Fruit fly (Drosophila melanogaster): ENCODE results near the gene TotA.

DNA sequence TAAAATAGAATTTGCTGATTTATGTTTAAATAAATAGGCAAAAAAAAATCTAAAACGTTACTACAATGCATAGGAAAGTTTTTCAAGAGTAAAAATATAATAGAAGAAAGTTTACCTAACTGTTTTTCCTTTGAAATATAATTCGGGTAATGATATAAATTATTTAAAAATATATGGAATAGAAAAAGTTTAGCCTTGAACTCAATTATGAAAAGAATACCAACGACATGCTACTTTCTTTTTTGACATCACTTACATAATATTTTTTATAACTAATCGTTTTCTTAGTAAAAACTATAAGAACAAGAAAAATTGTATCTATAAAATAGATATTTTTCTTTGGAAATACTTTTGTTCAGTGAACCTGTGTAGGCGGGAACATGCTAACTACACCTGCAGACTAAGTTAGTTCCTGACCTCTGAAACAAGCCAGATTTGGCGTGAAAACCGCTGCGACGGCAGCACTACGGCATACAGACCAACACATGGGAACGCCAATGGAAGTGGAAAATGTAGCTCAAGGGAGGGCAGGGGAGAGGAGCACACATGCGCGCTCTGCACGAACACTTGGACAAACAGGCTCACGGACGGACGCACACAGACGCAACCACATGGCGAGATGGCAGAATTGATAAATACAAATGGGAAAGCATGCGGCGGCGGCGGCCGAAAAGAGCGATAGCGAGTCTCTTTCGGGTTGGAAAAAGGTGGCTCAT is 41.3 kb upstream of the TotA start:
- TF ChIP-seq CG12768 (GFP tag; optimal IDR thresholded peaks at IDR 0.05), result peak; percentile 3
- TF ChIP-seq Clk (GFP tag; optimal IDR thresholded peaks at IDR 0.05), result peak; percentile 8
- TF ChIP-seq toe (GFP tag; optimal IDR thresholded peaks at IDR 0.05), result no peak
- peak; percentile 30 for TF ChIP-seq CG11617 (GFP tag; optimal IDR thresholded peaks at IDR 0.05)
- peak; percentile 98 for TF ChIP-seq Mnt (GFP tag; optimal IDR thresholded peaks at IDR 0.05)
- TF ChIP-seq Hr96 (GFP tag; optimal IDR thresholded peaks at IDR 0.05), result no peak
- no peak for TF ChIP-seq ovo (GFP tag; optimal IDR thresholded peaks at IDR 0.05)
- TF ChIP-seq bab1 (GFP tag; optimal IDR thresholded peaks at IDR 0.05), result no peak
- peak; percentile 35 for TF ChIP-seq kay (GFP tag; ENCODE audit: borderline replicate concordance)
- TF ChIP-seq pad (GFP tag; optimal IDR thresholded peaks at IDR 0.05), result no peak
- peak; percentile 89 for TF ChIP-seq tj (GFP tag; optimal IDR thresholded peaks at IDR 0.05)
- no peak for TF ChIP-seq CG5204 (GFP tag; optimal IDR thresholded peaks at IDR 0.05)
- no peak for TF ChIP-seq CG14711 (tag; optimal IDR thresholded peaks at IDR 0.05)
- peak; percentile 11 for TF ChIP-seq CG7045 (GFP tag; optimal IDR thresholded peaks at IDR 0.05)

Data from whole organism, adult.